Fruit fly (Drosophila melanogaster) whole organism, embryonic: ENCODE measurements around the gene Root.
A peak's percentile ranks its signal among the peaks of the same experiment; 100 is the strongest.

Experiments used
- B-H1 ChIP-seq: fragments of 200-800 bp; sonication (Bioruptor generic); IDR thresholded peaks from 3 replicates; pipeline ENCODE4 v1.3.6; 2022; ENCODE audit warnings: missing biosample characterization, missing genetic modification characterization
- Bgb ChIP-seq: fragments of 200-800 bp; sonication (Bioruptor generic); IDR thresholded peaks from 2 replicates; pipeline ENCODE4 v1.3.6; 2022; ENCODE audit warnings: missing biosample characterization, missing genetic modification characterization; ENCODE audit not compliant: partially characterized antibody
- BtbVII ChIP-seq: fragments of 200-800 bp; sonication (Bioruptor generic); optimal IDR thresholded peaks from 3 replicates; lab custom pipeline; 2017; ENCODE audit warnings: missing biosample characterization, mild to moderate bottlenecking, missing genetic modification characterization
- CG10366 ChIP-seq: fragments of 200-800 bp; sonication (Bioruptor generic); IDR thresholded peaks from 2 replicates; pipeline ENCODE4 v1.3.6; 2022; ENCODE audit warnings: missing biosample characterization, missing genetic modification characterization
- CG11504 ChIP-seq: fragments of 200-800 bp; sonication (Bioruptor generic); optimal IDR thresholded peaks from 3 replicates; lab custom pipeline; 2019; ENCODE audit warnings: missing biosample characterization, mild to moderate bottlenecking, missing genetic modification characterization, moderate library complexity
- CG11695 ChIP-seq: fragments of 200-800 bp; sonication (Bioruptor generic); IDR thresholded peaks from 3 replicates; pipeline ENCODE4 v1.3.6; 2022; ENCODE audit warnings: missing biosample characterization, missing genetic modification characterization
- CG12219 ChIP-seq: fragments of 200-800 bp; sonication (Bioruptor generic); optimal IDR thresholded peaks from 3 replicates; lab custom pipeline; 2018; ENCODE audit warnings: missing biosample characterization, mild to moderate bottlenecking, missing genetic modification characterization
- CG12744 ChIP-seq: fragments of 200-800 bp; sonication (Bioruptor generic); optimal IDR thresholded peaks from 2 replicates; lab custom pipeline; 2016; ENCODE audit warnings: missing biosample characterization, missing genetic modification characterization
- CG14014 ChIP-seq: fragments of 200-800 bp; sonication (Bioruptor generic); IDR thresholded peaks from 2 replicates; pipeline ENCODE4 v1.3.6; 2022; ENCODE audit warnings: missing biosample characterization, missing genetic modification characterization
- CG1529 ChIP-seq: fragments of 200-800 bp; sonication (Bioruptor generic); optimal IDR thresholded peaks from 3 replicates; lab custom pipeline; 2018; ENCODE audit warnings: missing biosample characterization, missing genetic modification characterization
- CG16779 ChIP-seq: fragments of 200-800 bp; sonication (Bioruptor generic); IDR thresholded peaks from 2 replicates; pipeline ENCODE4 v1.3.6; 2022; ENCODE audit warnings: missing biosample characterization, missing genetic modification characterization
- CG17186 ChIP-seq: fragments of 200-800 bp; sonication (Bioruptor generic); optimal IDR thresholded peaks from 3 replicates; lab custom pipeline; 2017; ENCODE audit warnings: missing biosample characterization, missing genetic modification reagents, missing genetic modification characterization
- CG17568 ChIP-seq: fragments of 200-800 bp; sonication (Bioruptor generic); optimal IDR thresholded peaks from 2 replicates; lab custom pipeline; 2018; ENCODE audit warnings: missing biosample characterization, mild to moderate bottlenecking, missing genetic modification characterization, moderate library complexity
- CG1792 ChIP-seq: fragments of 200-800 bp; sonication (Bioruptor generic); optimal IDR thresholded peaks from 2 replicates; lab custom pipeline; 2016; ENCODE audit warnings: missing biosample characterization, missing genetic modification characterization
- CG2116 ChIP-seq: fragments of 200-800 bp; sonication (Bioruptor generic); optimal IDR thresholded peaks from 3 replicates; lab custom pipeline; 2018; ENCODE audit warnings: missing biosample characterization, mild to moderate bottlenecking, missing genetic modification characterization
- CG3163 ChIP-seq: fragments of 200-800 bp; sonication (Bioruptor generic); optimal IDR thresholded peaks from 3 replicates; lab custom pipeline; 2016; ENCODE audit warnings: missing biosample characterization, missing genetic modification characterization
- CG6683 ChIP-seq: fragments of 200-800 bp; sonication (Bioruptor generic); optimal IDR thresholded peaks from 2 replicates; lab custom pipeline; 2017; ENCODE audit warnings: missing biosample characterization, mild to moderate bottlenecking, missing genetic modification characterization, missing genetic modification reagents
- CG7839 ChIP-seq: fragments of 200-800 bp; sonication (Bioruptor generic); optimal IDR thresholded peaks from 3 replicates; lab custom pipeline; 2018; ENCODE audit warnings: missing biosample characterization, mild to moderate bottlenecking, missing genetic modification characterization, moderate library complexity
- CG8359 ChIP-seq: fragments of 200-800 bp; sonication (Bioruptor generic); optimal IDR thresholded peaks from 2 replicates; lab custom pipeline; 2017; ENCODE audit warnings: missing biosample characterization, mild to moderate bottlenecking, missing genetic modification characterization, borderline replicate concordance
- CG8388 ChIP-seq: fragments of 200-800 bp; sonication (Bioruptor generic); optimal IDR thresholded peaks from 2 replicates; lab custom pipeline; 2019; ENCODE audit warnings: missing biosample characterization, mild to moderate bottlenecking, missing genetic modification characterization, moderate library complexity
- CG8478 ChIP-seq: fragments of >200 bp; optimal IDR thresholded peaks from 2 replicates; lab custom pipeline; 2018
- CG9437 ChIP-seq: fragments of 200-800 bp; sonication (Bioruptor generic); optimal IDR thresholded peaks from 2 replicates; lab custom pipeline; 2018; ENCODE audit warnings: missing biosample characterization, mild to moderate bottlenecking, missing genetic modification characterization
- CkIIα-i1 ChIP-seq: fragments of 200-800 bp; sonication (Bioruptor generic); IDR thresholded peaks from 2 replicates; pipeline ENCODE4 v1.3.6; 2022; ENCODE audit warnings: missing biosample characterization, missing genetic modification characterization
- Dbx ChIP-seq: fragments of 200-800 bp; sonication (Bioruptor generic); IDR thresholded peaks from 3 replicates; pipeline ENCODE4 v1.3.6; 2022; ENCODE audit warnings: missing biosample characterization, missing genetic modification characterization
- Ets65A ChIP-seq: fragments of 200-800 bp; sonication (Bioruptor generic); peaks from one replicate; lab custom pipeline; 2016; ENCODE audit warnings: missing biosample characterization, missing genetic modification characterization
- H2.0 ChIP-seq: fragments of 200-800 bp; sonication (Bioruptor generic); IDR thresholded peaks from 2 replicates; pipeline ENCODE4 v1.3.6; 2022; ENCODE audit warnings: missing biosample characterization, missing genetic modification characterization
- HLH3B ChIP-seq: fragments of 200-800 bp; sonication (Bioruptor generic); IDR thresholded peaks from 2 replicates; pipeline ENCODE4 v1.3.6; 2022; ENCODE audit warnings: missing biosample characterization, missing genetic modification characterization
- Med ChIP-seq: fragments of 200-800 bp; sonication (Bioruptor generic); peaks from one replicate; lab custom pipeline; 2016; ENCODE audit warnings: missing biosample characterization, missing genetic modification characterization, mild to moderate bottlenecking, inconsistent platforms, moderate library complexity
- PHDP ChIP-seq: fragments of 200-800 bp; sonication (Bioruptor generic); optimal IDR thresholded peaks from 3 replicates; lab custom pipeline; 2018; ENCODE audit warnings: missing biosample characterization, mild to moderate bottlenecking, missing genetic modification characterization, moderate library complexity
- Pdp1 ChIP-seq, 2 experiments: fragments of 200-800 bp; sonication (Bioruptor generic); optimal IDR thresholded peaks; 3 replicates each; lab custom pipeline; 2016; ENCODE audit warnings: missing biosample characterization in 2 of 2, missing genetic modification characterization in 2 of 2, mild to moderate bottlenecking in 1 of 2, moderate library complexity in 1 of 2
- Sry-β ChIP-seq: fragments of 200-800 bp; sonication (Bioruptor generic); optimal IDR thresholded peaks from 2 replicates; lab custom pipeline; 2018; ENCODE audit warnings: missing biosample characterization, mild to moderate bottlenecking, missing genetic modification characterization, moderate library complexity
- Sry-δ ChIP-seq: fragments of 200-800 bp; sonication (Bioruptor generic); optimal IDR thresholded peaks from 2 replicates; lab custom pipeline; 2016; ENCODE audit warnings: missing biosample characterization, missing genetic modification characterization
- ac ChIP-seq: fragments of 200-800 bp; sonication (Bioruptor generic); optimal IDR thresholded peaks from 3 replicates; lab custom pipeline; 2017; ENCODE audit warnings: missing biosample characterization, mild to moderate bottlenecking, missing genetic modification characterization
- ash1 ChIP-seq: fragments of 200-800 bp; sonication (Bioruptor generic); optimal IDR thresholded peaks from 2 replicates; lab custom pipeline; 2018; ENCODE audit warnings: missing biosample characterization, mild to moderate bottlenecking, missing genetic modification characterization
- bsh ChIP-seq, 2 experiments: fragments of 200-800 bp; sonication (Bioruptor generic); optimal IDR thresholded peaks; 2 replicates each; lab custom pipeline; 2017 to 2018; ENCODE audit warnings: mild to moderate bottlenecking in 2 of 2, missing biosample characterization in 2 of 2, missing genetic modification characterization in 2 of 2, moderate library complexity in 1 of 2
- cg ChIP-seq: fragments of 200-800 bp; sonication (Bioruptor generic); optimal IDR thresholded peaks from 3 replicates; lab custom pipeline; 2019; ENCODE audit warnings: missing biosample characterization, mild to moderate bottlenecking, missing genetic modification characterization, moderate library complexity
- ci ChIP-seq: fragments of 200-800 bp; sonication (Bioruptor generic); IDR thresholded peaks from 3 replicates; pipeline ENCODE4 v1.3.6; 2022; ENCODE audit warnings: missing biosample characterization, missing genetic modification characterization
- croc ChIP-seq: fragments of 200-800 bp; sonication (Bioruptor generic); conservative IDR thresholded peaks from 3 replicates; pipeline ENCODE4 v1.3.6; 2022; ENCODE audit warnings: missing biosample characterization, missing genetic modification characterization
- dpn ChIP-seq, 2 experiments: fragments of 200-800 bp; sonication (Bioruptor generic); optimal IDR thresholded peaks; 3 replicates each; lab custom pipeline; 2016; ENCODE audit warnings: missing biosample characterization in 2 of 2, missing genetic modification characterization in 2 of 2
- dysf ChIP-seq: fragments of 200-800 bp; sonication (Bioruptor generic); IDR thresholded peaks from 3 replicates; pipeline ENCODE4 v1.3.6; 2022; ENCODE audit warnings: missing biosample characterization, missing genetic modification characterization
- fd102C ChIP-seq: fragments of 200-800 bp; sonication (Bioruptor generic); optimal IDR thresholded peaks from 2 replicates; lab custom pipeline; 2018; ENCODE audit warnings: missing biosample characterization, mild to moderate bottlenecking, missing genetic modification characterization, moderate library complexity
- gcm ChIP-seq: fragments of 200-800 bp; sonication (Bioruptor generic); optimal IDR thresholded peaks from 2 replicates; lab custom pipeline; 2019; ENCODE audit warnings: missing biosample characterization, mild to moderate bottlenecking, missing genetic modification characterization, moderate library complexity
- gt ChIP-seq: fragments of 200-800 bp; sonication (Bioruptor generic); IDR thresholded peaks from 2 replicates; pipeline ENCODE4 v1.3.6; 2022; ENCODE audit warnings: missing biosample characterization, missing genetic modification characterization
- insv ChIP-seq, 2 experiments: fragments of 200-800 bp; sonication (Bioruptor generic); optimal IDR thresholded peaks; 3 replicates each; lab custom pipeline; 2016 to 2018; ENCODE audit warnings: missing biosample characterization in 2 of 2, missing genetic modification characterization in 2 of 2
- kay ChIP-seq: fragments of 200-800 bp; sonication (Bioruptor generic); optimal IDR thresholded peaks from 2 replicates; lab custom pipeline; 2016; ENCODE audit warnings: missing biosample characterization, missing genetic modification characterization
- otp ChIP-seq: fragments of 200-800 bp; sonication (Bioruptor generic); IDR thresholded peaks from 3 replicates; pipeline ENCODE4, ENCODE4 v1.3.6; 2022; ENCODE audit warnings: missing biosample characterization, missing genetic modification characterization
- pho ChIP-seq: fragments of 200-800 bp; sonication (Bioruptor generic); optimal IDR thresholded peaks from 2 replicates; lab custom pipeline; 2016; ENCODE audit warnings: missing biosample characterization, missing genetic modification characterization
- stc ChIP-seq: fragments of 200-800 bp; sonication (Bioruptor generic); IDR thresholded peaks from 2 replicates; pipeline ENCODE4 v1.3.6; 2022; ENCODE audit warnings: missing biosample characterization, missing genetic modification characterization
- tgo ChIP-seq: fragments of 200-800 bp; sonication (Bioruptor generic); IDR thresholded peaks from 3 replicates; pipeline ENCODE4 v1.3.6; 2022; ENCODE audit warnings: missing biosample characterization, missing genetic modification characterization
- tll ChIP-seq, 2 experiments: fragments of 200-800 bp in 1 of 2; fragments of >200 bp in 1 of 2; sonication (Bioruptor generic) in 1 of 2; optimal IDR thresholded peaks; 2 replicates each; lab custom pipeline; 2017 to 2019; ENCODE audit warnings: missing biosample characterization in 2 of 2, missing genetic modification characterization in 2 of 2, mild to moderate bottlenecking in 1 of 2, moderate library complexity in 1 of 2
- usp ChIP-seq: fragments of >200 bp; optimal IDR thresholded peaks from 2 replicates; lab custom pipeline; 2017; ENCODE audit warnings: missing biosample characterization, missing genetic modification characterization

Gene Root

dm6 chr3R:24100717-24101116, 12.4 kb upstream of the Root start (continued):
- TF ChIP-seq tll (GFP tag; optimal IDR thresholded peaks at IDR 0.05; lab: Kevin White, UChicago) (no peak), gcm (GFP tag; lab: Kevin White, UChicago) (no peak), CG8388 (no peak), Bgb (GFP tag; lab: Robert Waterston, UW) (no peak), Dbx (GFP tag; lab: Robert Waterston, UW) (no peak), Pdp1 (GFP tag; optimal IDR thresholded peaks at IDR 0.05; lab: Kevin White, UChicago) (peak in 1 of 2 experiments; percentile 8), kay (GFP tag; lab: Kevin White, UChicago) (peak; percentile 8), CG8359 (no peak), CG8478 (lab: Kevin White, UChicago) (no peak), CG11504 (tag; lab: Kevin White, UChicago) (peak; percentile 36), dpn (GFP tag; optimal IDR thresholded peaks at IDR 0.05; lab: Kevin White, UChicago) (peak in 1 of 2 experiments; percentile 15), CG12744 (GFP tag; lab: Kevin White, UChicago) (no peak), stc (GFP tag; lab: Robert Waterston, UW) (no peak), CG7839 (tag; lab: Kevin White, UChicago) (peak; percentile 42), CG14014 (GFP tag; lab: Robert Waterston, UW) (0 out of 2 replicates have a peak, but pooled peaks have one; percentile 12), Ets65A (GFP tag; lab: Kevin White, UChicago) (peak; percentile 49), pho (peak; percentile 25), bsh (GFP tag; optimal IDR thresholded peaks at IDR 0.05; lab: Kevin White, UChicago) (peak in 1 of 2 experiments; percentile 14), CG1792 (GFP tag; lab: Kevin White, UChicago) (no peak), ci (GFP tag; lab: Robert Waterston, UW) (peak; percentile 35; the same call in 1 of the 3 replicates), CG10366 (GFP tag; lab: Robert Waterston, UW) (peak; percentile 11; the same call in 1 of the 2 replicates), CkIIα-i1 (GFP tag; lab: Robert Waterston, UW) (no peak), dysf (GFP tag; lab: Robert Waterston, UW) (peak; percentile 55; the same call in 2 of the 3 replicates), Med (GFP tag; lab: Kevin White, UChicago) (peak; percentile 86), H2.0 (GFP tag; lab: Robert Waterston, UW) (0 out of 2 replicates have a peak, but pooled peaks have one; percentile 9), fd102C (GFP tag; lab: Kevin White, UChicago) (no peak), Sry-β (GFP tag; lab: Kevin White, UChicago) (no peak), CG12219 (GFP tag; lab: Kevin White, UChicago) (no peak), CG3163 (GFP tag; lab: Kevin White, UChicago) (no peak), BtbVII (no peak), CG11695 (GFP tag; lab: Robert Waterston, UW) (no peak), tgo (peak; percentile 20; the same call in 1 of the 3 replicates), CG17568 (GFP tag; lab: Kevin White, UChicago) (no peak), croc (GFP tag; lab: Robert Waterston, UW) (no peak), usp (no peak), otp (GFP tag; lab: Robert Waterston, UW) (0 out of 3 replicates have a peak, but pooled peaks have one; percentile 36), gt (GFP tag; lab: Robert Waterston, UW) (no peak), Sry-δ (GFP tag; lab: Kevin White, UChicago) (no peak), CG9437 (no peak), CG17186 (GFP tag; lab: Kevin White, UChicago) (no peak), CG16779 (GFP tag; lab: Robert Waterston, UW) (no peak), CG2116 (GFP tag; lab: Kevin White, UChicago) (no peak), HLH3B (GFP tag; lab: Robert Waterston, UW) (no peak), B-H1 (GFP tag; lab: Robert Waterston, UW) (no peak), PHDP (peak; percentile 37), ash1 (no peak), ac (GFP tag; lab: Kevin White, UChicago) (no peak), cg (GFP tag; lab: Kevin White, UChicago) (no peak), insv (GFP tag; optimal IDR thresholded peaks at IDR 0.05; lab: Kevin White, UChicago) (no peak), CG6683 (GFP tag; lab: Kevin White, UChicago) (no peak), CG1529 (GFP tag; lab: Kevin White, UChicago) (no peak)
